Worm (Caenorhabditis elegans): ENCODE results near the gene F58A4.1.

DNA sequence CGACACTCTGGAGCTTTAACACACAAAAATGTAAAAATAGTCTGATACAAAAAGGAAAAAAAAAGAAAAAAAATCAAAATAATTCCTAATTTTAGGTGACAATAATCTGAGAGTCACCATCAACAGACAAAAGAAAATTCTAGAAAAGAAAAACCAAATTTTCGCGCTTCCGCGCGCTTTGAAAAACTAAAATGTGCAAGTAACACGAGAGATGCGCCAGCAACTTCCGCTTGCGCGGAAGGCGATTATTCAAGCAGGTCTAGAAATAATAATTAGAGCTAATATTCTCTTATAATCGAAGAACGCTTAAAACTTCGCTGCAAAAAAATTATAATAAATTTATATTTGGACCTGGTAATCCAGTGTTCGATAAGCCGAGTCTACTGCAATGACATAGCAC lies 18.7 kb downstream of the F58A4.1 start:
- TF ChIP-seq nhr-11 (tag; optimal IDR thresholded peaks at IDR 0.05) (no peak), unc-42 (tag; optimal IDR thresholded peaks at IDR 0.05) (no peak), Y22D7AL.16 (tag; optimal IDR thresholded peaks at IDR 0.05) (no peak), tbx-2 (tag; optimal IDR thresholded peaks at IDR 0.05) (no peak), ceh-9 (tag; optimal IDR thresholded peaks at IDR 0.05) (no peak), dve-1 (tag; optimal IDR thresholded peaks at IDR 0.05) (no peak), sox-2 (GFP tag; IDR thresholded peaks at IDR 0.05) (no peak), nfya-1 (tag; optimal IDR thresholded peaks at IDR 0.05) (no peak), fax-1 (tag; optimal IDR thresholded peaks at IDR 0.05) (no peak), ceh-18 (tag; optimal IDR thresholded peaks at IDR 0.05) (no peak)

Measured in whole organism, late embryonic.